Worm (Caenorhabditis elegans) whole organism, late embryonic: Measurements from ENCODE around the gene Y56A3A.41.

Experiments
- T23F11.4 ChIP-seq: fragments of 200-800 bp; sonication (Bioruptor generic); optimal IDR thresholded peaks from 2 replicates; lab custom pipeline; 2018; ENCODE audit warnings: mild to moderate bottlenecking, missing genetic modification characterization, missing compliant biosample characterization
- ama-1 ChIP-seq: fragments of 150-350 bp; optimal IDR thresholded peaks from 2 replicates; lab custom pipeline; 2014
- ceh-48 ChIP-seq: sonication (generic microtip); optimal IDR thresholded peaks from 2 replicates; lab custom pipeline; 2016; ENCODE audit warnings: missing genetic modification characterization, inconsistent platforms, missing compliant biosample characterization
- dve-1 ChIP-seq: sonication (generic microtip); optimal IDR thresholded peaks from 2 replicates; lab custom pipeline; 2017; ENCODE audit warnings: antibody characterized with exemption, mild to moderate bottlenecking, missing genetic modification characterization, missing compliant biosample characterization
- elt-4 ChIP-seq: sonication (generic microtip); optimal IDR thresholded peaks from 2 replicates; lab custom pipeline; 2016; ENCODE audit warnings: missing genetic modification characterization, missing compliant biosample characterization
- hlh-13 ChIP-seq: fragments of 200-800 bp; sonication (Bioruptor generic); optimal IDR thresholded peaks from 2 replicates; lab custom pipeline; 2018; ENCODE audit warnings: mild to moderate bottlenecking, missing genetic modification characterization, missing compliant biosample characterization
- pax-1 ChIP-seq: fragments of 150-350 bp; optimal IDR thresholded peaks from 2 replicates; lab custom pipeline; 2014; ENCODE audit warnings: missing biosample characterization, missing genetic modification characterization

Gene Y56A3A.41

DNA sequence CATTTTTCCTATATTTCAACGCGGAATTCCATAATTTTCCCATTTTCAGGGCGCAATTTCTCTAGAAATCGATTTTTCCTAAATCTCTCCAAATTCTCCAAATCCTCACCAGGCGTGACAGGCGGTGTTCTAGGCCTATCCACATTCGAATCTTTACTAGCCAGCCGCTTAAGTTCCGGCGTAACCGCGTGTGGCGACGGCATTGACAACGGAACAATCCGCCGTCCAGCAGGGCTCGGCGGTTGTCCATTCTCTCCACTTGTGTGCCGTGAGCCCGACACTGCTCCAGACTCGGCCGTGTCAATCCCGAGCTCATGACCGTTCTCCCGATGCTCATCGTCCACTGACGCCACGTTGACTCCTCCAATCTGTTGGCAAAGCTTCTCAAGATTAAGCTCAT lies 49.8 kb downstream of the Y56A3A.41 start:
- peak; percentile 40 for TF ChIP-seq elt-4 (tag; lab: Kevin White, UChicago)
- TF ChIP-seq pax-1 (tag; lab: Kevin White, UChicago), result no peak
- no peak for TF ChIP-seq T23F11.4 (GFP tag; lab: Kevin White, UChicago)
- no peak for TF ChIP-seq dve-1 (tag; lab: Kevin White, UChicago)
- no peak for TF ChIP-seq ama-1 (lab: Kevin White, UChicago)
- TF ChIP-seq hlh-13 (GFP tag; lab: Kevin White, UChicago), result no peak
- TF ChIP-seq ceh-48 (tag; lab: Kevin White, UChicago), result no peak
